Worm (Caenorhabditis elegans) whole organism, late embryonic: ENCODE measurements around the gene T02B11.4.

Experiments
- C08G9.2 ChIP-seq: sonication (generic microtip); optimal IDR thresholded peaks from 2 replicates; lab custom pipeline; 2016; ENCODE audit warnings: mild to moderate bottlenecking, missing genetic modification characterization, moderate library complexity, missing compliant biosample characterization
- K09A11.1 ChIP-seq: sonication (generic microtip); optimal IDR thresholded peaks from 2 replicates; lab custom pipeline; 2017; ENCODE audit warnings: antibody characterized with exemption, mild to moderate bottlenecking, missing genetic modification characterization, missing compliant biosample characterization; ENCODE audit not compliant: insufficient read depth
- Y22D7AL.16 ChIP-seq: sonication (generic microtip); optimal IDR thresholded peaks from 2 replicates; lab custom pipeline; 2016; ENCODE audit warnings: missing genetic modification characterization, missing compliant biosample characterization
- ceh-18 ChIP-seq: sonication (generic microtip); optimal IDR thresholded peaks from 2 replicates; lab custom pipeline; 2016; ENCODE audit warnings: missing genetic modification characterization, missing compliant biosample characterization
- ceh-34 ChIP-seq: sonication (generic microtip); optimal IDR thresholded peaks from 2 replicates; lab custom pipeline; 2016; ENCODE audit warnings: mild to moderate bottlenecking, missing genetic modification characterization, missing compliant biosample characterization
- ceh-48 ChIP-seq: sonication (generic microtip); optimal IDR thresholded peaks from 2 replicates; lab custom pipeline; 2016; ENCODE audit warnings: missing genetic modification characterization, inconsistent platforms, missing compliant biosample characterization
- ceh-9 ChIP-seq: sonication (generic microtip); optimal IDR thresholded peaks from 2 replicates; lab custom pipeline; 2016; ENCODE audit warnings: mild to moderate bottlenecking, missing genetic modification characterization, inconsistent platforms, missing compliant biosample characterization
- dmd-4 ChIP-seq: sonication (generic microtip); optimal IDR thresholded peaks from 2 replicates; lab custom pipeline; 2016; ENCODE audit warnings: borderline replicate concordance, missing genetic modification characterization, missing compliant biosample characterization
- elt-2 ChIP-seq: sonication (generic microtip); optimal IDR thresholded peaks from 2 replicates; lab custom pipeline; 2016; ENCODE audit warnings: missing genetic modification reagents, missing genetic modification characterization, missing compliant biosample characterization
- fkh-10 ChIP-seq: fragments of 150-350 bp; optimal IDR thresholded peaks from 2 replicates; lab custom pipeline; 2014; ENCODE audit warnings: missing biosample characterization, missing genetic modification reagents, missing genetic modification characterization
- lim-6 ChIP-seq: sonication (generic microtip); optimal IDR thresholded peaks from 2 replicates; lab custom pipeline; 2016; ENCODE audit warnings: missing genetic modification characterization, missing compliant biosample characterization
- nhr-11 ChIP-seq: fragments of 150-350 bp; optimal IDR thresholded peaks from 2 replicates; lab custom pipeline; 2014; ENCODE audit warnings: missing biosample characterization, missing genetic modification characterization
- pqm-1 ChIP-seq: sonication (generic microtip); optimal IDR thresholded peaks from 2 replicates; lab custom pipeline; 2016; ENCODE audit warnings: missing genetic modification characterization, missing compliant biosample characterization
- pros-1 ChIP-seq: fragments of 150-350 bp; optimal IDR thresholded peaks from 2 replicates; lab custom pipeline; 2014; ENCODE audit warnings: missing biosample characterization, missing genetic modification reagents, missing genetic modification characterization

- TF ChIP-seq fkh-10 (GFP tag; lab: Kevin White, UChicago) (no peak), elt-2 (tag; lab: Kevin White, UChicago) (no peak), dmd-4 (tag; lab: Kevin White, UChicago) (no peak), ceh-9 (tag; lab: Kevin White, UChicago) (no peak), nhr-11 (tag; lab: Kevin White, UChicago) (no peak), ceh-18 (tag; lab: Kevin White, UChicago) (no peak), pqm-1 (tag; lab: Kevin White, UChicago) (no peak), pros-1 (tag; lab: Kevin White, UChicago) (no peak), lim-6 (tag; lab: Kevin White, UChicago) (no peak), Y22D7AL.16 (tag; lab: Kevin White, UChicago) (no peak), ceh-34 (no peak), C08G9.2 (tag; lab: Kevin White, UChicago) (no peak), ceh-48 (no peak), K09A11.1 (tag; lab: Kevin White, UChicago) (no peak)
Observed at ce11 chrV:908681-909080, 37.8 kb upstream of the T02B11.4 start.
